Worm (Caenorhabditis elegans): Measurements from ENCODE around the gene C39D10.5.

ce11 chrX:7881307-7881706 is 10.9 kb downstream of the C39D10.5 start:
- TF ChIP-seq ama-1 (optimal IDR thresholded peaks at IDR 0.05) (no peak), tbx-2 (tag; optimal IDR thresholded peaks at IDR 0.05) (no peak), unc-130 (tag; optimal IDR thresholded peaks at IDR 0.05) (no peak), ces-1 (GFP tag; optimal IDR thresholded peaks at IDR 0.05) (no peak), nhr-76 (tag; optimal IDR thresholded peaks at IDR 0.05) (no peak), nhr-77 (tag; optimal IDR thresholded peaks at IDR 0.05) (no peak), unc-62 (GFP tag; optimal IDR thresholded peaks at IDR 0.05) (no peak), sptf-1 (tag; optimal IDR thresholded peaks at IDR 0.05) (no peak), nhr-12 (tag; optimal IDR thresholded peaks at IDR 0.05) (no peak), nhr-237 (tag; optimal IDR thresholded peaks at IDR 0.05) (no peak)

All from whole organism, L1 larva.